Worm (Caenorhabditis elegans) whole organism, L4 larva: ENCODE results near the gene cutl-17.

ENCODE experiments used
- D1046.2 ChIP-seq: fragments of 200-800 bp; sonication (Bioruptor generic); IDR thresholded peaks from 2 replicates; pipeline ENCODE4 v1.3.6; 2022; ENCODE audit warnings: missing genetic modification characterization, missing compliant biosample characterization
- F10B5.3 ChIP-seq: sonication (generic microtip); optimal IDR thresholded peaks from 2 replicates; lab custom pipeline; 2016; ENCODE audit warnings: mild to moderate bottlenecking, missing genetic modification characterization, missing compliant biosample characterization
- F37D6.2 ChIP-seq: sonication (generic microtip); optimal IDR thresholded peaks from 2 replicates; lab custom pipeline; 2016; ENCODE audit warnings: mild to moderate bottlenecking, missing genetic modification characterization, missing compliant biosample characterization
- F44E2.7 ChIP-seq: fragments of 200-800 bp; sonication (Bioruptor generic); IDR thresholded peaks from 2 replicates; pipeline ENCODE4 v2.1.2; 2022; ENCODE audit warnings: missing genetic modification characterization, missing compliant biosample characterization
- R02D3.7 ChIP-seq: fragments of 150-350 bp; sonication (generic microtip); optimal IDR thresholded peaks from 3 replicates; lab custom pipeline; 2014; ENCODE audit warnings: missing biosample characterization, missing genetic modification characterization
- T26A8.4 ChIP-seq: fragments of 200-800 bp; sonication (Bioruptor generic); IDR thresholded peaks from 2 replicates; pipeline ENCODE4 v1.3.6; 2022; ENCODE audit warnings: missing genetic modification characterization, missing compliant biosample characterization
- Y75B8A.6 ChIP-seq: fragments of 200-800 bp; sonication (Bioruptor generic); IDR thresholded peaks from 2 replicates; pipeline ENCODE4 v1.3.6; 2022; ENCODE audit warnings: missing genetic modification reagents, missing genetic modification characterization, missing compliant biosample characterization
- ZK337.2 ChIP-seq: fragments of 200-800 bp; sonication (Bioruptor generic); IDR thresholded peaks from 2 replicates; pipeline ENCODE4 v1.3.6; 2022; ENCODE audit warnings: missing genetic modification reagents, missing genetic modification characterization, missing compliant biosample characterization
- aly-2 ChIP-seq: sonication (generic microtip); optimal IDR thresholded peaks from 2 replicates; lab custom pipeline; 2018; ENCODE audit warnings: missing biosample characterization, missing genetic modification characterization
- arid-1 ChIP-seq: fragments of 200-800 bp; sonication (Bioruptor generic); conservative IDR thresholded peaks from 2 replicates; pipeline ENCODE4 v1.3.6; 2022; ENCODE audit warnings: missing genetic modification reagents, missing genetic modification characterization, missing compliant biosample characterization
- ceh-20 ChIP-seq: fragments of 200-800 bp; sonication (Bioruptor generic); IDR thresholded peaks from 2 replicates; pipeline ENCODE4 v1.3.6; 2022; ENCODE audit warnings: missing genetic modification reagents, missing genetic modification characterization, missing compliant biosample characterization
- ceh-28 ChIP-seq: fragments of 150-350 bp; optimal IDR thresholded peaks from 2 replicates; lab custom pipeline; 2014; ENCODE audit warnings: missing biosample characterization, missing genetic modification reagents, missing genetic modification characterization
- ceh-32 ChIP-seq: sonication (generic microtip); optimal IDR thresholded peaks from 2 replicates; lab custom pipeline; 2016; ENCODE audit warnings: mild to moderate bottlenecking, missing genetic modification characterization, missing compliant biosample characterization; ENCODE audit not compliant: poor library complexity
- ces-1 ChIP-seq: fragments of 150-350 bp; sonication (generic microtip); optimal IDR thresholded peaks from 4 replicates; lab custom pipeline; 2014; ENCODE audit warnings: missing biosample characterization, missing genetic modification reagents, missing genetic modification characterization
- daf-12 ChIP-seq: fragments of 150-350 bp; optimal IDR thresholded peaks from 2 replicates; lab custom pipeline; 2014; ENCODE audit warnings: missing biosample characterization, missing genetic modification reagents, missing genetic modification characterization
- daf-16 ChIP-seq, 3 experiments: sonication (generic microtip); optimal IDR thresholded peaks; 2 replicates each; lab custom pipeline; 2016 to 2017; ENCODE audit warnings: missing genetic modification characterization in 3 of 3, missing genetic modification reagents in 3 of 3, mild to moderate bottlenecking in 2 of 3, missing compliant biosample characterization in 2 of 3, missing biosample characterization in 1 of 3, moderate library complexity in 1 of 3
- daf-8 ChIP-seq: fragments of 200-800 bp; sonication (Bioruptor generic); IDR thresholded peaks from 2 replicates; pipeline ENCODE4 v1.3.6; 2022; ENCODE audit warnings: missing genetic modification characterization, missing compliant biosample characterization
- dmd-9 ChIP-seq: fragments of 200-800 bp; sonication (Bioruptor generic); IDR thresholded peaks from 2 replicates; pipeline ENCODE4 v1.3.6; 2022; ENCODE audit warnings: missing genetic modification reagents, missing genetic modification characterization, missing compliant biosample characterization
- dpl-1 ChIP-seq: fragments of 150-350 bp; optimal IDR thresholded peaks from 2 replicates; lab custom pipeline; 2014; ENCODE audit warnings: missing biosample characterization, missing genetic modification reagents, missing genetic modification characterization
- egl-43 ChIP-seq: fragments of 200-800 bp; sonication (Bioruptor generic); IDR thresholded peaks from 2 replicates; pipeline ENCODE4 v1.3.6; 2022; ENCODE audit warnings: missing genetic modification reagents, missing genetic modification characterization, missing compliant biosample characterization
- fkh-10 ChIP-seq: fragments of 150-350 bp; optimal IDR thresholded peaks from 2 replicates; lab custom pipeline; 2014; ENCODE audit warnings: missing biosample characterization, missing genetic modification reagents, missing genetic modification characterization
- gei-8 ChIP-seq: fragments of 200-800 bp; sonication (Bioruptor generic); optimal IDR thresholded peaks from 2 replicates; lab custom pipeline; 2018; ENCODE audit warnings: mild to moderate bottlenecking, missing genetic modification characterization, missing compliant biosample characterization
- hif-1 ChIP-seq, 2 experiments: sonication (generic microtip); optimal IDR thresholded peaks; 2 replicates each; lab custom pipeline; 2016 to 2017; ENCODE audit warnings: missing compliant biosample characterization in 2 of 2, missing genetic modification characterization in 2 of 2, missing genetic modification reagents in 2 of 2, missing genotype in 2 of 2, mild to moderate bottlenecking in 1 of 2
- hlh-30 ChIP-seq: sonication (generic microtip); optimal IDR thresholded peaks from 2 replicates; lab custom pipeline; 2017; ENCODE audit warnings: antibody characterized with exemption, mild to moderate bottlenecking, missing genetic modification characterization, missing compliant biosample characterization; ENCODE audit not compliant: insufficient read depth
- jun-1 ChIP-seq: fragments of 150-350 bp; optimal IDR thresholded peaks from 2 replicates; lab custom pipeline; 2014; ENCODE audit warnings: missing biosample characterization, missing genetic modification reagents, missing genetic modification characterization
- lin-29 ChIP-seq: fragments of 200-800 bp; sonication (Bioruptor generic); IDR thresholded peaks from 2 replicates; pipeline ENCODE4 v1.3.6; 2022; ENCODE audit warnings: missing genetic modification reagents, missing genetic modification characterization, missing compliant biosample characterization
- madf-5 ChIP-seq, 2 experiments: fragments of 200-800 bp; sonication (Bioruptor generic); IDR thresholded peaks; 2 replicates each; pipeline ENCODE4 v1.3.6; 2022; ENCODE audit warnings: missing compliant biosample characterization in 2 of 2, missing genetic modification characterization in 2 of 2
- madf-9 ChIP-seq: fragments of 200-800 bp; sonication (Bioruptor generic); conservative IDR thresholded peaks from 2 replicates; pipeline ENCODE4 v1.3.6; 2022; ENCODE audit warnings: missing genetic modification reagents, missing genetic modification characterization, missing compliant biosample characterization
- mxl-2 ChIP-seq: fragments of 200-800 bp; sonication (Bioruptor generic); conservative IDR thresholded peaks from 2 replicates; pipeline ENCODE4 v1.3.6; 2022; ENCODE audit warnings: missing genetic modification reagents, missing genetic modification characterization, missing compliant biosample characterization
- nhr-10 ChIP-seq: fragments of 150-350 bp; optimal IDR thresholded peaks from 2 replicates; lab custom pipeline; 2014; ENCODE audit warnings: missing biosample characterization, missing genetic modification characterization
- nhr-11 ChIP-seq: fragments of 150-350 bp; optimal IDR thresholded peaks from 2 replicates; lab custom pipeline; 2014; ENCODE audit warnings: missing biosample characterization, missing genetic modification characterization
- nhr-41 ChIP-seq: fragments of 200-800 bp; sonication (Bioruptor generic); IDR thresholded peaks from 2 replicates; pipeline ENCODE4 v1.3.6; 2022; ENCODE audit warnings: missing genetic modification reagents, missing genetic modification characterization, missing compliant biosample characterization
- nhr-48 ChIP-seq: sonication (generic microtip); optimal IDR thresholded peaks from 2 replicates; lab custom pipeline; 2016; ENCODE audit warnings: mild to moderate bottlenecking, missing genetic modification characterization, missing compliant biosample characterization
- nhr-77 ChIP-seq: fragments of 150-350 bp; optimal IDR thresholded peaks from 2 replicates; lab custom pipeline; 2014; ENCODE audit warnings: missing biosample characterization, missing genetic modification characterization
- pqm-1 ChIP-seq: sonication (generic microtip); optimal IDR thresholded peaks from 2 replicates; lab custom pipeline; 2017; ENCODE audit warnings: missing biosample characterization, missing genetic modification characterization
- skn-1 ChIP-seq: fragments of 150-350 bp; optimal IDR thresholded peaks from 2 replicates; lab custom pipeline; 2014; ENCODE audit warnings: missing biosample characterization, missing genetic modification characterization
- spr-1 ChIP-seq: sonication (generic microtip); optimal IDR thresholded peaks from 2 replicates; lab custom pipeline; 2016; ENCODE audit warnings: mild to moderate bottlenecking, missing genetic modification characterization, missing compliant biosample characterization
- unc-39 ChIP-seq: sonication (generic microtip); optimal IDR thresholded peaks from 2 replicates; lab custom pipeline; 2017; ENCODE audit warnings: missing biosample characterization, missing genetic modification characterization
- unc-62 ChIP-seq, 3 experiments: fragments of 150-350 bp in 1 of 3; sonication (generic microtip); optimal IDR thresholded peaks in 2 of 3; peaks in 1 of 3; 1 replicate in 1 of 3; 2 replicates in 2 of 3; lab custom pipeline; 2014 to 2017; ENCODE audit warnings: missing biosample characterization in 3 of 3, missing genetic modification characterization in 3 of 3, missing genetic modification reagents in 3 of 3, missing genotype in 1 of 3
- zfp-2 ChIP-seq: sonication (generic microtip); optimal IDR thresholded peaks from 2 replicates; lab custom pipeline; 2016; ENCODE audit warnings: mild to moderate bottlenecking, missing genetic modification characterization, missing compliant biosample characterization
- zip-11 ChIP-seq: fragments of 200-800 bp; sonication (Bioruptor generic); IDR thresholded peaks from 2 replicates; pipeline ENCODE4 v1.3.6; 2022; ENCODE audit warnings: missing genetic modification characterization, missing compliant biosample characterization

The cutl-17 gene

DNA sequence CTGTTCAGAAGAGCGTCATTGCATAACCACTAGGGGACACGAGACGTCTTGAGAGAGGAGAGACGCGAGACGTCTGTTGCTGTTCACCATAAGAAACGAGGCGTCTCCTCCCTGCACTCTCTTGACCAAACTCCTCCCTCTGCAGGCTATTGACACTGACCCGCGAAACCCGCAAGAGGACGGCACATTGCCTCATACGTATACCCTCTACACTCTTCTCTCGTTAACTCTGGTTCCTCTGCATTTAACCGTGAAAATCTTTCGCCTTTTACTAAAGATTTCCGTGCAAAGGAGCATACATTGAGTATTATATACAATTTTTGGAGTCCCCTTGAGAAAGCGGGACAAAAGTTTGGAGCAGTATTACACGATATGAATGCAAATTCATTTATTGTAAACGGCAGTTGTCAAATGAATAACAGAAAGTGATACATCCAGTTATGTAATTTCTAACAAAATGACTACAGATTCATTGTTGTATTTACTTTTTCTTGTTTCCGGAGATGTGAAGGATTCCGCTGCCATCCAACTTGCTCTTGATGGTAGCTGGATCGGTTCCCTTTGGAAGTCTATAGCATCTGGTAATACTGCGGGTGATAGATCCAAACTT lies 12.8 kb downstream of the cutl-17 start (continued):
- peak; percentile 88 for TF ChIP-seq ceh-20 (GFP tag; lab: Robert Waterston, UW)
- no peak for TF ChIP-seq ceh-28 (tag; lab: Kevin White, UChicago)
- TF ChIP-seq T26A8.4: peak; percentile 93
- peak; percentile 81 for TF ChIP-seq F37D6.2 (tag; lab: Kevin White, UChicago)
- TF ChIP-seq zfp-2: peak; percentile 56
- no peak for TF ChIP-seq dmd-9 (GFP tag; lab: Robert Waterston, UW)
- TF ChIP-seq nhr-11 (tag; lab: Kevin White, UChicago): peak; percentile 92
- TF ChIP-seq madf-9: peak; percentile 46; the same call in 1 of the 2 replicates
- no peak for TF ChIP-seq nhr-41
- TF ChIP-seq skn-1 (tag; lab: Kevin White, UChicago): no peak
- peak; percentile 85 for TF ChIP-seq nhr-48 (tag; lab: Kevin White, UChicago)
- TF ChIP-seq madf-5 (GFP tag; IDR thresholded peaks at IDR 0.05; lab: Robert Waterston, UW): no peak
- TF ChIP-seq lin-29 (GFP tag; lab: Robert Waterston, UW): no peak
- TF ChIP-seq jun-1 (tag; lab: Kevin White, UChicago): peak; percentile 85
- peak; percentile 87 for TF ChIP-seq nhr-10
- peak; percentile 42 to 98 for TF ChIP-seq unc-62 (GFP tag; optimal IDR thresholded peaks at IDR 0.05 in 1 of 2; lab: Kevin White, UChicago)
- TF ChIP-seq unc-62 (tag; optimal IDR thresholded peaks at IDR 0.05; lab: Kevin White, UChicago): no peak
- no peak for TF ChIP-seq aly-2 (tag; lab: Kevin White, UChicago)
- TF ChIP-seq hlh-30 (tag; lab: Kevin White, UChicago): peak; percentile 90
- peak; percentile 35 to 87 for TF ChIP-seq daf-16 (GFP tag; optimal IDR thresholded peaks at IDR 0.05; lab: Kevin White, UChicago)
- TF ChIP-seq daf-16 (tag; optimal IDR thresholded peaks at IDR 0.05; lab: Kevin White, UChicago): peak; percentile 98
- no peak for TF ChIP-seq R02D3.7 (tag; lab: Kevin White, UChicago)
- TF ChIP-seq egl-43 (GFP tag; lab: Robert Waterston, UW): peak; percentile 84
- 0 out of 2 replicates have a peak, but pooled peaks have one; percentile 33 for TF ChIP-seq ZK337.2
- TF ChIP-seq Y75B8A.6 (GFP tag; lab: Robert Waterston, UW): no peak
- no peak for TF ChIP-seq unc-39 (tag; lab: Kevin White, UChicago)
- TF ChIP-seq fkh-10 (GFP tag; lab: Kevin White, UChicago): peak; percentile 88
- TF ChIP-seq ceh-32: peak; percentile 53
- peak; percentile 79 for TF ChIP-seq dpl-1
- no peak for TF ChIP-seq daf-12
- no peak for TF ChIP-seq F44E2.7 (GFP tag; lab: Robert Waterston, UW)
- peak; percentile 88 for TF ChIP-seq nhr-77
- peak; percentile 23 for TF ChIP-seq ces-1 (GFP tag; lab: Kevin White, UChicago)
- no peak for TF ChIP-seq mxl-2 (GFP tag; lab: Robert Waterston, UW)
- no peak for TF ChIP-seq D1046.2 (GFP tag; lab: Robert Waterston, UW)
- no peak for TF ChIP-seq daf-8 (GFP tag; lab: Robert Waterston, UW)
- TF ChIP-seq F10B5.3: peak; percentile 81
- TF ChIP-seq spr-1 (tag; lab: Kevin White, UChicago): peak; percentile 81

DNA sequence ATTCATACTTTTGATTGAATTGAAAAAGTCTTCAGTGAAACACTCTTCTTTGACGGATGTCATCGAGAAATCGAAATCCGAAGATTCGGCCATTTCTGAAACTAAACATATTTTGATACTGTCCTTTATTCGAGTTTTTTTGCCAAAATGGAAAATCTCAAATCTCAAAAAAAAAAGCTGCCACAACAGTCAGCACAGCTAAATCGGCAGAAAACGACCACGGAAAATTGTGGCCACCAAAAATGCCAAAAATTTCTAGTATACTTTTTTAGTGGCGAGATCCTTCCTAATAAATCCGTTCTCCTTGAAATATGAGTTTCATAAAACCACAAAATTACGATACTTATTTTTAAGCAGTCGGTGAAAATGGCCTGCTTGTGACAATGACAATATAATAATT lies 13.4 kb downstream of the cutl-17 start, which contains the start of gene F38E11.9:
Gene F38E11.9, minus strand, starts transcription at position 101 of the 400 bp plus-strand sequence.
- TF ChIP-seq zip-11 (GFP tag; lab: Robert Waterston, UW) (no peak), jun-1 (tag; lab: Kevin White, UChicago) (no peak), unc-62 (GFP tag; optimal IDR thresholded peaks at IDR 0.05 in 1 of 2; lab: Kevin White, UChicago) (no peak), unc-62 (tag; optimal IDR thresholded peaks at IDR 0.05; lab: Kevin White, UChicago) (no peak), nhr-77 (no peak), gei-8 (GFP tag; lab: Kevin White, UChicago) (no peak), egl-43 (GFP tag; lab: Robert Waterston, UW) (no peak), R02D3.7 (tag; lab: Kevin White, UChicago) (no peak), aly-2 (tag; lab: Kevin White, UChicago) (no peak), spr-1 (tag; lab: Kevin White, UChicago) (no peak), T26A8.4 (no peak), lin-29 (GFP tag; lab: Robert Waterston, UW) (no peak), pqm-1 (no peak), nhr-41 (no peak), arid-1 (GFP tag; lab: Robert Waterston, UW) (no peak), hif-1 (tag; optimal IDR thresholded peaks at IDR 0.05; lab: Kevin White, UChicago) (no peak)
